Worm (Caenorhabditis elegans) whole organism, L1 larva: ENCODE data around the gene rps-18.
A peak's percentile ranks its signal among the peaks of the same experiment; 100 is the strongest.

Experiments
- aha-1 ChIP-seq: fragments of 150-350 bp; optimal IDR thresholded peaks from 2 replicates; lab custom pipeline; 2014; ENCODE audit warnings: missing biosample characterization, missing genetic modification characterization
- egl-13 ChIP-seq: sonication (generic microtip); optimal IDR thresholded peaks from 2 replicates; lab custom pipeline; 2016; ENCODE audit warnings: missing genotype, missing genetic modification reagents, missing genetic modification characterization, missing compliant biosample characterization
- egl-27 ChIP-seq, 2 experiments: fragments of 150-350 bp in 1 of 2; sonication (generic microtip); optimal IDR thresholded peaks; 3 replicates each; lab custom pipeline; 2017 to 2018; ENCODE audit warnings: missing biosample characterization in 2 of 2, missing genetic modification characterization in 2 of 2, missing genetic modification reagents in 2 of 2
- elt-2 ChIP-seq: sonication (generic microtip); optimal IDR thresholded peaks from 2 replicates; lab custom pipeline; 2016; ENCODE audit warnings: missing genetic modification characterization, mild to moderate bottlenecking, inconsistent platforms, missing compliant biosample characterization, missing genetic modification reagents
- elt-3 ChIP-seq, 6 experiments: fragments of 150-350 bp in 1 of 6; sonication (generic microtip); optimal IDR thresholded peaks; 2 replicates each; lab custom pipeline; 2017 to 2018; ENCODE audit warnings: missing biosample characterization in 6 of 6, missing genetic modification characterization in 6 of 6, inconsistent platforms in 1 of 6
- fkh-10 ChIP-seq: sonication (generic microtip); optimal IDR thresholded peaks from 2 replicates; lab custom pipeline; 2017; ENCODE audit warnings: missing biosample characterization, missing genetic modification reagents, missing genetic modification characterization
- nhr-77 ChIP-seq: fragments of 150-350 bp; optimal IDR thresholded peaks from 2 replicates; lab custom pipeline; 2014; ENCODE audit warnings: missing biosample characterization, missing genetic modification characterization
- nhr-90 ChIP-seq: sonication (generic microtip); optimal IDR thresholded peaks from 2 replicates; lab custom pipeline; 2016; ENCODE audit warnings: mild to moderate bottlenecking, missing genetic modification characterization, missing compliant biosample characterization; ENCODE audit not compliant: poor library complexity
- tbx-2 ChIP-seq: sonication (generic microtip); optimal IDR thresholded peaks from 2 replicates; lab custom pipeline; 2016; ENCODE audit warnings: missing genetic modification characterization, missing compliant biosample characterization
- unc-30 ChIP-seq: sonication (generic microtip); optimal IDR thresholded peaks from 2 replicates; lab custom pipeline; 2017; ENCODE audit warnings: missing biosample characterization, missing genetic modification characterization
- ztf-11 ChIP-seq, 2 experiments: sonication (generic microtip); optimal IDR thresholded peaks; 2 replicates each; lab custom pipeline; 2016 to 2017; ENCODE audit warnings: missing genetic modification characterization in 2 of 2, missing biosample characterization in 1 of 2, missing compliant biosample characterization in 1 of 2

- TF ChIP-seq tbx-2 (tag; lab: Kevin White, UChicago) (peak; percentile 44), egl-13 (tag; lab: Kevin White, UChicago) (no peak), aha-1 (tag; lab: Kevin White, UChicago) (no peak), ztf-11 (tag; optimal IDR thresholded peaks at IDR 0.05; lab: Kevin White, UChicago) (no peak), elt-2 (tag; lab: Kevin White, UChicago) (peak; percentile 33), elt-3 (tag; optimal IDR thresholded peaks at IDR 0.05; lab: Kevin White, UChicago) (no peak), fkh-10 (GFP tag; lab: Kevin White, UChicago) (no peak), unc-30 (no peak), egl-27 (tag; optimal IDR thresholded peaks at IDR 0.05; lab: Kevin White, UChicago) (no peak), nhr-77 (tag; lab: Kevin White, UChicago) (no peak), nhr-90 (tag; lab: Kevin White, UChicago) (peak; percentile 26)
Observed at ce11 chrIV:14786374-14787136, 38.9 kb upstream of the rps-18 start, which contains the start of gene melo-1.
